Worm (Caenorhabditis elegans): ENCODE measurements around the gene C47A4.1.
A peak's percentile ranks its signal among the peaks of the same experiment; 100 is the strongest.

Gene C47A4.1

DNA sequence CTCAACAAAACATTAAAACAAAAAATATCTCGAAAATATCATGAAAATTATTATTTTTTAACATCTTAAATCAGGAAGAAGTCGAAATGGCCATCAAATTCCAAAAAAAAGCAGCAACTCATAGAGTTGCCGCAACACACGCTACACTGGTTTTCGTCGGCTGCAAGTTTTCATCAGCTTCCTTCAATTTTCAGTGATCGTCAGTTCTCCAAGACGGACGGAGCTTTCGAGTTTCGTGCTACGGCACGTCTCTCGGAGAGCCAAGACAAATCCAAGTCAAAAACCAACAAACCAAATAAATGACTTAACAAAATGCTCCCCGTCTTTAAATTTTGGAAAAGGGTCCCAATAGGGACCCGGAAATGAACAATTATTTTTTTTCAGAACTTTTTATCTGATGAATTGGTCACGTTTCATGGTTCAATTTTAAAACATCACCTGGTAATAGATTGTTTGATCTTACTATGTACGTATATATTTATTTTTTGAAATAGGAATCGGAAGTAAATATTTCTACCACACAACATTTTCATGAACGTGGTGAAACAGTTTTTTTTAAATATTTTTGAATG lies 7.0 kb downstream of the C47A4.1 start:
- TF ChIP-seq scrt-1 (GFP tag; IDR thresholded peaks at IDR 0.05): no peak
- TF ChIP-seq flt-1 (GFP tag; IDR thresholded peaks at IDR 0.05): no peak
- no peak for TF ChIP-seq ceh-13 (GFP tag; optimal IDR thresholded peaks at IDR 0.05)
- TF ChIP-seq tbx-11 (GFP tag; IDR thresholded peaks at IDR 0.05): no peak
- no peak for TF ChIP-seq B0310.2 (tag; optimal IDR thresholded peaks at IDR 0.05)
- TF ChIP-seq hmbx-1 (tag; optimal IDR thresholded peaks at IDR 0.05): no peak
- TF ChIP-seq tbx-37 (GFP tag; conservative IDR thresholded peaks at IDR 0.05): no peak
- TF ChIP-seq ets-7 (tag; optimal IDR thresholded peaks at IDR 0.05): no peak
- no peak for TF ChIP-seq hmg-4 (GFP tag; optimal IDR thresholded peaks at IDR 0.05)
- TF ChIP-seq F13C5.2 (tag; optimal IDR thresholded peaks at IDR 0.05): no peak
- no peak for TF ChIP-seq hnd-1 (tag; optimal IDR thresholded peaks at IDR 0.05)
- no peak for TF ChIP-seq sea-1 (GFP tag; conservative IDR thresholded peaks at IDR 0.05)
- TF ChIP-seq pes-1 (GFP tag; IDR thresholded peaks at IDR 0.05): no peak
- no peak for TF ChIP-seq ama-1 (optimal IDR thresholded peaks at IDR 0.05)
- TF ChIP-seq ceh-36 (tag; optimal IDR thresholded peaks at IDR 0.05): no peak
- TF ChIP-seq tra-4 (tag; optimal IDR thresholded peaks at IDR 0.05): no peak
- TF ChIP-seq aly-1 (tag; optimal IDR thresholded peaks at IDR 0.05): no peak

ce11 chrIV:13707894-13708293 lies 8.3 kb downstream of the C47A4.1 start:
- TF ChIP-seq scrt-1 (GFP tag; IDR thresholded peaks at IDR 0.05) (no peak), pes-1 (GFP tag; IDR thresholded peaks at IDR 0.05) (no peak), F13C5.2 (tag; optimal IDR thresholded peaks at IDR 0.05) (no peak), B0310.2 (tag; optimal IDR thresholded peaks at IDR 0.05) (no peak), hnd-1 (tag; optimal IDR thresholded peaks at IDR 0.05) (no peak), aly-1 (tag; optimal IDR thresholded peaks at IDR 0.05) (no peak), hmbx-1 (tag; optimal IDR thresholded peaks at IDR 0.05) (no peak), tbx-37 (GFP tag; conservative IDR thresholded peaks at IDR 0.05) (no peak), ceh-13 (GFP tag; optimal IDR thresholded peaks at IDR 0.05) (no peak), hmg-4 (GFP tag; optimal IDR thresholded peaks at IDR 0.05) (no peak), sea-1 (GFP tag; conservative IDR thresholded peaks at IDR 0.05) (no peak)

- TF ChIP-seq aly-1 (tag; optimal IDR thresholded peaks at IDR 0.05) (peak; percentile 0), hmbx-1 (tag; optimal IDR thresholded peaks at IDR 0.05) (no peak), F13C5.2 (tag; optimal IDR thresholded peaks at IDR 0.05) (peak; percentile 24), tbx-11 (GFP tag; IDR thresholded peaks at IDR 0.05) (peak; percentile 24; the same call in 1 of the 2 replicates), scrt-1 (GFP tag; IDR thresholded peaks at IDR 0.05) (no peak)
These were observed 12.3 kb downstream of the C47A4.1 start, which contains the start of gene tlp-1 for ce11 chrIV:13703828-13704425. Gene tlp-1, minus strand, starts transcription at chrIV:13704082.

ce11 chrIV:13702681-13703080 lies 13.5 kb downstream of the C47A4.1 start:
- no peak for TF ChIP-seq F13C5.2 (tag; optimal IDR thresholded peaks at IDR 0.05)
- no peak for TF ChIP-seq ets-7 (tag; optimal IDR thresholded peaks at IDR 0.05)
- no peak for TF ChIP-seq B0310.2 (tag; optimal IDR thresholded peaks at IDR 0.05)
- TF ChIP-seq pes-1 (GFP tag; IDR thresholded peaks at IDR 0.05): no peak
- TF ChIP-seq aly-1 (tag; optimal IDR thresholded peaks at IDR 0.05): no peak
- no peak for TF ChIP-seq flt-1 (GFP tag; IDR thresholded peaks at IDR 0.05)
- no peak for TF ChIP-seq scrt-1 (GFP tag; IDR thresholded peaks at IDR 0.05)
- TF ChIP-seq ceh-13 (GFP tag; optimal IDR thresholded peaks at IDR 0.05): no peak
- no peak for TF ChIP-seq tbx-11 (GFP tag; IDR thresholded peaks at IDR 0.05)
- TF ChIP-seq hmg-4 (GFP tag; optimal IDR thresholded peaks at IDR 0.05): no peak
- TF ChIP-seq sea-1 (GFP tag; conservative IDR thresholded peaks at IDR 0.05): no peak
- TF ChIP-seq hmbx-1 (tag; optimal IDR thresholded peaks at IDR 0.05): no peak

DNA sequence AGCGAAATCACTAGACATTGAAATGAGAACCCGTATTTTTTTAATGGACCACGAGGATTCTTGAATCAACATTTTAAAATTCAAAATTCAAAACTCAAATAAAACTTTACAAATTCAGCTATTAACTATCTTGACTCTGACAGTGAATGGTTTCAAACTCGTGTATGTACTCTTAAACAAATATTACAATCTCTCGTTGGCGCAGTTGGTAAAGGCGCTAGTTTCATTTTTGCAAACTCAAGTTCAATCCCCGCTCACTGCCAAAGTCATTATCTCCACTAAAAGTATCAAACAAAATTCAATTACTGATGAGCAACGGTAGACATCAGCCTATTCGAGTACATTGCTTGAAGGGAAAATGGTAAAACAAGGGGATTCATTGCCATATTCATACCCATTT lies 14.7 kb downstream of the C47A4.1 start:
- TF ChIP-seq scrt-1 (GFP tag; IDR thresholded peaks at IDR 0.05) (no peak), tra-4 (tag; optimal IDR thresholded peaks at IDR 0.05) (no peak), hmbx-1 (tag; optimal IDR thresholded peaks at IDR 0.05) (no peak), tbx-37 (GFP tag; conservative IDR thresholded peaks at IDR 0.05) (no peak), ets-7 (tag; optimal IDR thresholded peaks at IDR 0.05) (no peak), F13C5.2 (tag; optimal IDR thresholded peaks at IDR 0.05) (no peak), ceh-36 (tag; optimal IDR thresholded peaks at IDR 0.05) (no peak), pes-1 (GFP tag; IDR thresholded peaks at IDR 0.05) (no peak), ama-1 (optimal IDR thresholded peaks at IDR 0.05) (no peak)

ce11 chrIV:13700847-13701246 lies 15.3 kb downstream of the C47A4.1 start:
- TF ChIP-seq hmbx-1 (tag; optimal IDR thresholded peaks at IDR 0.05) (no peak), sea-1 (GFP tag; conservative IDR thresholded peaks at IDR 0.05) (no peak), B0310.2 (tag; optimal IDR thresholded peaks at IDR 0.05) (no peak), hnd-1 (tag; optimal IDR thresholded peaks at IDR 0.05) (no peak), aly-1 (tag; optimal IDR thresholded peaks at IDR 0.05) (no peak), pes-1 (GFP tag; IDR thresholded peaks at IDR 0.05) (no peak), ets-7 (tag; optimal IDR thresholded peaks at IDR 0.05) (no peak), scrt-1 (GFP tag; IDR thresholded peaks at IDR 0.05) (no peak), hmg-4 (GFP tag; optimal IDR thresholded peaks at IDR 0.05) (no peak), tra-4 (tag; optimal IDR thresholded peaks at IDR 0.05) (no peak), ceh-13 (GFP tag; optimal IDR thresholded peaks at IDR 0.05) (no peak), tbx-11 (GFP tag; IDR thresholded peaks at IDR 0.05) (no peak), ceh-36 (tag; optimal IDR thresholded peaks at IDR 0.05) (no peak), F13C5.2 (tag; optimal IDR thresholded peaks at IDR 0.05) (no peak), ama-1 (optimal IDR thresholded peaks at IDR 0.05) (no peak), flt-1 (GFP tag; IDR thresholded peaks at IDR 0.05) (no peak), tbx-37 (GFP tag; conservative IDR thresholded peaks at IDR 0.05) (no peak)

DNA sequence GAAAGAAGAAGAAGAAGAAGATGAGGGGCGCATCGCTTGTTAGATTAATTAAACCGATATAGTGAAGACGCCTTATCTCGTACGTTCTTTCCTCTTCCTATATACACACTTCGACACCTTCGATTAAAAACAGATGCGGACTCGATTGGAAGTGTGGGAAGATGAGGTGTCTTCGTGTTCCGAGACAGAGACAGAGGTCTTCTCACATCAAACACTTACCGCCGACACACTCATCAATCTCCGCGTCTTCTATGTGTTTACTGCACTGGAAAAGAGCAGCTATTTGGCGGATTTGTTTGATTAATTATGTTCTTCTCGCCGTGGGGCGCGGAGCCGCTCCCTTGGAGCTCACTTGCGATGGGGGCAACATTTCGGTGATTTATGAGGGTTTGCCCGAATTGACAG lies 16.8 kb downstream of the C47A4.1 start:
- TF ChIP-seq hmg-4 (GFP tag; optimal IDR thresholded peaks at IDR 0.05): no peak
- no peak for TF ChIP-seq ceh-36 (tag; optimal IDR thresholded peaks at IDR 0.05)
- no peak for TF ChIP-seq hmbx-1 (tag; optimal IDR thresholded peaks at IDR 0.05)
- TF ChIP-seq tra-4 (tag; optimal IDR thresholded peaks at IDR 0.05): no peak
- TF ChIP-seq hnd-1 (tag; optimal IDR thresholded peaks at IDR 0.05): no peak
- no peak for TF ChIP-seq scrt-1 (GFP tag; IDR thresholded peaks at IDR 0.05)
- no peak for TF ChIP-seq F13C5.2 (tag; optimal IDR thresholded peaks at IDR 0.05)
- no peak for TF ChIP-seq B0310.2 (tag; optimal IDR thresholded peaks at IDR 0.05)
- no peak for TF ChIP-seq tbx-11 (GFP tag; IDR thresholded peaks at IDR 0.05)
- TF ChIP-seq sea-1 (GFP tag; conservative IDR thresholded peaks at IDR 0.05): no peak
- no peak for TF ChIP-seq ets-7 (tag; optimal IDR thresholded peaks at IDR 0.05)
- no peak for TF ChIP-seq ceh-13 (GFP tag; optimal IDR thresholded peaks at IDR 0.05)
- TF ChIP-seq flt-1 (GFP tag; IDR thresholded peaks at IDR 0.05): no peak
- no peak for TF ChIP-seq tbx-37 (GFP tag; conservative IDR thresholded peaks at IDR 0.05)
